Fruit fly (Drosophila melanogaster) whole organism, embryonic: ENCODE results near the gene ckd.

Experiments used
- CG14014 ChIP-seq: fragments of 200-800 bp; sonication (Bioruptor generic); IDR thresholded peaks from 2 replicates; pipeline ENCODE4 v1.3.6; 2022; ENCODE audit warnings: missing biosample characterization, missing genetic modification characterization
- CG16779 ChIP-seq: fragments of 200-800 bp; sonication (Bioruptor generic); IDR thresholded peaks from 2 replicates; pipeline ENCODE4 v1.3.6; 2022; ENCODE audit warnings: missing biosample characterization, missing genetic modification characterization
- CG16813 ChIP-seq: fragments of 200-800 bp; sonication (Bioruptor generic); IDR thresholded peaks from 3 replicates; pipeline ENCODE4 v1.3.6; 2022; ENCODE audit warnings: missing biosample characterization, missing genetic modification characterization; ENCODE audit not compliant: partially characterized antibody
- CG4730 ChIP-seq: fragments of 200-800 bp; sonication (Bioruptor generic); IDR thresholded peaks from 2 replicates; pipeline ENCODE4 v1.3.6; 2022; ENCODE audit warnings: missing biosample characterization, missing genetic modification characterization
- CG7839 ChIP-seq: fragments of 200-800 bp; sonication (Bioruptor generic); optimal IDR thresholded peaks from 3 replicates; lab custom pipeline; 2018; ENCODE audit warnings: missing biosample characterization, mild to moderate bottlenecking, missing genetic modification characterization, moderate library complexity
- CG7963 ChIP-seq: fragments of 200-800 bp; sonication (Bioruptor generic); IDR thresholded peaks from 3 replicates; pipeline ENCODE4 v1.3.6; 2022; ENCODE audit warnings: missing biosample characterization, missing genetic modification characterization; ENCODE audit not compliant: partially characterized antibody
- GATAe ChIP-seq: fragments of 200-800 bp; sonication (Bioruptor generic); conservative IDR thresholded peaks from 2 replicates; pipeline ENCODE4 v1.3.6; 2022; ENCODE audit warnings: missing biosample characterization, missing genetic modification characterization
- HLH54F ChIP-seq: fragments of 200-800 bp; sonication (Bioruptor generic); optimal IDR thresholded peaks from 3 replicates; lab custom pipeline; 2016; ENCODE audit warnings: missing biosample characterization, missing genetic modification characterization
- Hr3 ChIP-seq: fragments of 200-800 bp; sonication (Bioruptor generic); optimal IDR thresholded peaks from 3 replicates; lab custom pipeline; 2016; ENCODE audit warnings: missing biosample characterization, missing genetic modification characterization
- Jarid2 ChIP-seq: fragments of 200-800 bp; sonication (Bioruptor generic); optimal IDR thresholded peaks from 3 replicates; lab custom pipeline; 2017; ENCODE audit warnings: mild to moderate bottlenecking, missing biosample characterization, missing genetic modification reagents, missing genetic modification characterization
- Nf-YA ChIP-seq: fragments of 200-800 bp; sonication (Bioruptor generic); IDR thresholded peaks from 2 replicates; pipeline ENCODE4 v1.3.6; 2022; ENCODE audit warnings: missing biosample characterization, missing genetic modification characterization
- Nf-YB ChIP-seq: fragments of 200-800 bp; sonication (Bioruptor generic); optimal IDR thresholded peaks from 3 replicates; lab custom pipeline; 2019; ENCODE audit warnings: missing biosample characterization, mild to moderate bottlenecking, missing genetic modification characterization, moderate library complexity
- PHDP ChIP-seq: fragments of 200-800 bp; sonication (Bioruptor generic); optimal IDR thresholded peaks from 3 replicates; lab custom pipeline; 2018; ENCODE audit warnings: missing biosample characterization, mild to moderate bottlenecking, missing genetic modification characterization, moderate library complexity
- Scr ChIP-seq: fragments of 200-800 bp; sonication (Bioruptor generic); IDR thresholded peaks from 2 replicates; pipeline ENCODE4 v1.3.6; 2022; ENCODE audit warnings: missing biosample characterization, missing genetic modification characterization; ENCODE audit not compliant: partially characterized antibody
- Sox102F ChIP-seq: fragments of 200-800 bp; sonication (Bioruptor generic); optimal IDR thresholded peaks from 2 replicates; lab custom pipeline; 2018; ENCODE audit warnings: missing biosample characterization, mild to moderate bottlenecking, missing genetic modification characterization, moderate library complexity
- chinmo ChIP-seq: fragments of 200-800 bp; sonication (Bioruptor generic); IDR thresholded peaks from 4 replicates; pipeline ENCODE4 v1.3.6; 2022; ENCODE audit warnings: missing biosample characterization, missing genetic modification characterization; ENCODE audit not compliant: partially characterized antibody
- corto ChIP-seq: fragments of 200-800 bp; sonication (Bioruptor generic); optimal IDR thresholded peaks from 2 replicates; lab custom pipeline; 2016; ENCODE audit warnings: missing biosample characterization, mild to moderate bottlenecking, missing genetic modification characterization, moderate library complexity
- crol ChIP-seq: fragments of 200-800 bp; sonication (Bioruptor generic); IDR thresholded peaks from 2 replicates; pipeline ENCODE4 v1.3.6; 2022; ENCODE audit warnings: missing biosample characterization, missing genetic modification characterization
- dpn ChIP-seq, 2 experiments: fragments of 200-800 bp; sonication (Bioruptor generic); optimal IDR thresholded peaks; 3 replicates each; lab custom pipeline; 2016; ENCODE audit warnings: missing biosample characterization in 2 of 2, missing genetic modification characterization in 2 of 2
- en ChIP-seq: fragments of 200-800 bp; sonication (Bioruptor generic); optimal IDR thresholded peaks from 2 replicates; lab custom pipeline; 2016; ENCODE audit warnings: missing biosample characterization, missing genetic modification characterization
- fru ChIP-seq: fragments of >200 bp; optimal IDR thresholded peaks from 2 replicates; lab custom pipeline; 2017
- grau ChIP-seq: fragments of 200-800 bp; optimal IDR thresholded peaks from 3 replicates; lab custom pipeline; 2019; ENCODE audit warnings: missing biosample characterization, mild to moderate bottlenecking, missing genetic modification characterization, moderate library complexity
- jumu ChIP-seq: fragments of 200-800 bp; sonication (Bioruptor generic); optimal IDR thresholded peaks from 3 replicates; lab custom pipeline; 2016; ENCODE audit warnings: missing biosample characterization, missing genetic modification characterization
- kah ChIP-seq: fragments of 200-800 bp; sonication (Bioruptor generic); optimal IDR thresholded peaks from 2 replicates; lab custom pipeline; 2018; ENCODE audit warnings: missing biosample characterization, mild to moderate bottlenecking, missing genetic modification characterization
- lbe ChIP-seq: fragments of 200-800 bp; sonication (Bioruptor generic); optimal IDR thresholded peaks from 2 replicates; lab custom pipeline; 2016; ENCODE audit warnings: missing biosample characterization, mild to moderate bottlenecking, missing genetic modification characterization
- lov ChIP-seq, 2 experiments: fragments of 200-800 bp in 1 of 2; fragments of >200 bp in 1 of 2; sonication (Bioruptor generic) in 1 of 2; IDR thresholded peaks in 1 of 2; optimal IDR thresholded peaks in 1 of 2; 2 replicates in 1 of 2; 3 replicates in 1 of 2; pipeline versions ENCODE4 v1.3.6 to Lab custom; 2017 to 2022; ENCODE audit warnings: missing biosample characterization in 1 of 2, missing genetic modification characterization in 1 of 2
- mirr ChIP-seq: fragments of 200-800 bp; sonication (Bioruptor generic); optimal IDR thresholded peaks from 3 replicates; lab custom pipeline; 2018; ENCODE audit warnings: missing biosample characterization, mild to moderate bottlenecking, missing genetic modification characterization
- nom ChIP-seq: fragments of 200-800 bp; sonication (Bioruptor generic); optimal IDR thresholded peaks from 2 replicates; lab custom pipeline; 2017; ENCODE audit warnings: missing biosample characterization, missing genetic modification characterization, mild to moderate bottlenecking, moderate library complexity, missing genetic modification reagents
- pan ChIP-seq, 4 experiments: fragments of >200 bp in 3 of 4; fragments of 200-800 bp in 1 of 4; sonication (Bioruptor generic) in 1 of 4; optimal IDR thresholded peaks in 3 of 4; IDR thresholded peaks in 1 of 4; 2 replicates each; pipeline versions ENCODE4 v1.3.6 to Lab custom; 2017 to 2022; ENCODE audit warnings: missing biosample characterization in 2 of 4, missing genetic modification characterization in 2 of 4, mixed read lengths in 1 of 4
- psq ChIP-seq: fragments of 200-800 bp; sonication (Bioruptor generic); optimal IDR thresholded peaks from 2 replicates; lab custom pipeline; 2017; ENCODE audit warnings: missing biosample characterization, missing genetic modification characterization
- sens ChIP-seq: fragments of 200-800 bp; sonication (Bioruptor generic); peaks from one replicate; lab custom pipeline; 2016; ENCODE audit warnings: missing biosample characterization, missing genetic modification characterization
- sqz ChIP-seq: fragments of 200-800 bp; sonication (Bioruptor generic); optimal IDR thresholded peaks from 3 replicates; lab custom pipeline; 2018; ENCODE audit warnings: missing biosample characterization, mild to moderate bottlenecking, missing genetic modification characterization
- tna ChIP-seq: fragments of 200-800 bp; sonication (Bioruptor generic); IDR thresholded peaks from 2 replicates; pipeline ENCODE4 v1.3.6; 2022; ENCODE audit warnings: missing biosample characterization, missing genetic modification characterization; ENCODE audit not compliant: partially characterized antibody
- vnd ChIP-seq: fragments of 200-800 bp; sonication (Bioruptor generic); IDR thresholded peaks from 3 replicates; pipeline ENCODE4 v1.3.6; 2022; ENCODE audit warnings: missing biosample characterization, missing genetic modification characterization; ENCODE audit not compliant: partially characterized antibody
- yki ChIP-seq: fragments of >200 bp; optimal IDR thresholded peaks from 3 replicates; lab custom pipeline; 2018

Gene ckd

DNA sequence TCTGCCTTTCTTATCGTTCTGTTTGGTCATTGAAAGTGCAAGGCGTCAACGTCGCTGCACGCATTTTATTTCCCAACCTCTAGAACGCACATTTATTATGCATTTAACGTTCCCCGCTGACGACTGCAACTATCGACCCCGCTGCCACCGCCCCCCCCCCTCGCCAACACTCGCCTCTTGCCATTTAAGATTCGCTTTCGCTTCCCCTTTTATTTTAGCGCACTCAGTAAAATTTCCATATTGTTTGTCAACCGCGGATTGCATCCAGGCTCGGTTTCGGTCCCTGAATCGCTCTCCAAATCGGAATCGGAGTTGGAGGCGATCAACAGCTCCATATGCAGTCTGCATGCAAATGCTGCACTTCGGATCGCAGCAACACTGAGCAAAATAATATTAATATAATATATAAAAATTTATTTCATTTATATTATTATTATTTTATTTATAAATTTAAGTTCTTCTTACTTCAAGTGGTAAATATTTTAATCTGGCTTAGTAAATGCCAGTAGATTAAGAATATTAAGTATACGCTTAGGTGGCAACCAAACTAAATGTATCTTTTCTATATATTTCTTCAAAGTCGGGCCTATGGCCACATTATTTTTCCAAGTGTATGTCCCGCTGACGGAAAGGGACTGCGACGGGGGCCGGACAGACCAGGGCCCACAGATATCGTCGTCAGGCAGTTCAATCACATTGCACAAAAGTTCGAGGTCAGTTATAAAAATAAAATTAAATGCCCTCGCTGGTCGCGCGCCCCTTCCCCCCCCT, 16.9 kb upstream of the ckd start (continued):
- TF ChIP-seq CG14014 (GFP tag; lab: Robert Waterston, UW) (no peak), Jarid2 (GFP tag; lab: Kevin White, UChicago) (no peak), Nf-YB (GFP tag; lab: Kevin White, UChicago) (peak; percentile 24), grau (tag; lab: Kevin White, UChicago) (peak; percentile 42), Scr (GFP tag; lab: Robert Waterston, UW) (no peak), PHDP (tag; lab: Kevin White, UChicago) (peak; percentile 27), CG7839 (tag; lab: Kevin White, UChicago) (peak; percentile 32), chinmo (GFP tag; lab: Robert Waterston, UW) (0 out of 4 replicates have a peak, but pooled peaks have one; percentile 28), Hr3 (peak; percentile 25)
- TF ChIP-seq, all 482 proteins: peak for 68

DNA sequence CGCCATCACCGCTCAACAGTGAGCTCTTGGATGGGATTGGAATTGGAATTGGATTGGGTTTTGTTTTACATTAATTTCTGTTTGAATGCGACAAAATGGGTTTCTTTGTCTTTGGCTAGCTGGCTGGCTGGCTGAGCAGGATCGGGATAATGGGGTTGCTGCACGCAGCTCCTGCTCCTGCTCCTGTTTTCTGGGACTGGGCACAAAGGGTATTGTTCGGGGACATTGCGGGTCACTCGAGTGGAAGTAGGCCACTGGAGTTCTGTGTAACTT, 16.4 kb upstream of the ckd start:
- TF ChIP-seq vnd (GFP tag; lab: Robert Waterston, UW) (0 out of 3 replicates have a peak, but pooled peaks have one; percentile 16), CG7963 (GFP tag; lab: Robert Waterston, UW) (0 out of 3 replicates have a peak, but pooled peaks have one; percentile 18), crol (GFP tag; lab: Robert Waterston, UW) (peak; percentile 66; the same call in 1 of the 2 replicates), HLH54F (GFP tag; lab: Kevin White, UChicago) (no peak), pan (optimal IDR thresholded peaks at IDR 0.05; lab: Kevin White, UChicago) (no peak), pan (GFP tag; optimal IDR thresholded peaks at IDR 0.05 in 1 of 2, IDR thresholded peaks at IDR 0.05 in 1 of 2) (no peak), CG16779 (GFP tag; lab: Robert Waterston, UW) (no peak), tna (GFP tag; lab: Robert Waterston, UW) (no peak)

DNA sequence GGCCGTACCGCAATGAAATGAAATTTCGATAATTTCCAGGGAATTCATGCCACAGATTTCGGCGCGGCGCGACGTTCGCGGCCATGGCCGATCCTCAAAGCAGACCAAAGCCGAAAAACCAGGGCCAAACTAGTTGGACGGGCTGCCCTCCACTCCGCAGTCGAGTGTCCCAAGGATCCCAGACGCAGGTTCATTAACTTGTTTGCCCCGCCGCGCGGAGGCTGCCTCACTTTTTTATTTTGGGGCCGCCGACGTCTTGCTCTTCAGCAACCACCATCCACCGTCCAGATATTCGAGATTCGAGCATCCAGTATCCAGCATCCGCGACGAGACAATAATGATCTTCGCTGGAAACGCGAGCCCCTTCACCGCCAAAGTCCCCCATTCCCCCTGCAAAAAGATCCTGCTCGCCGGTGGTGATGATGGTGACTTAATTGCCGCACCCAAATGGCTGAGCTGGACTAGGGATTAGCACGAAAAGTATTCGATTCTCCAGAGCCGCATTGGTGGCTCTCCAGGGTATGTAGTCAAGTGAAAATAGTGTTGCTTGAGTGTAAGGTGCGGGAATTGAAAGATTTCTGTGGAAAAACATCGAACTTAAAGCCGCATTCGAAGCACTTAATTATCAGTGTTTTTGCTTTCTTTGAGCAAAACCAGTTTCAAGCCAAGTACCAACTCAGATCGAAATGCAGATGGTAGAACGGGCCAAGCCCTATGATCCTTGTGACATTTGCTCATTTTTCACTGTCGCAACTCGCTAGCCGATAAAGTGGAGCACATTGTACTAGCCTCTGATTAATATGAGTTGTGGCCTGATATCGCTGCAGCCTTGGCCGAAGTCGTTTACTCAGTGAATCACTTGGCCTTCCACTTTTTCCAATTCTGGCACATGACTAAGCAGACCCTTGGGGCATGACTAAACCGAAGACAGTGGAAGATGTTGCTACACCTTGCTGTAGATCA, 15.3 kb upstream of the ckd start:
- TF ChIP-seq mirr (GFP tag; lab: Kevin White, UChicago): no peak
- TF ChIP-seq psq (GFP tag; lab: Kevin White, UChicago): no peak
- TF ChIP-seq dpn (GFP tag; optimal IDR thresholded peaks at IDR 0.05; lab: Kevin White, UChicago): no peak
- 0 out of 3 replicates have a peak, but pooled peaks have one; percentile 27 for TF ChIP-seq CG16813 (GFP tag; lab: Robert Waterston, UW)
- TF ChIP-seq sqz: no peak
- TF ChIP-seq kah (GFP tag; lab: Kevin White, UChicago): no peak
- no peak for TF ChIP-seq yki
- TF ChIP-seq corto: peak; percentile 18
- TF ChIP-seq sens: peak; percentile 6
- TF ChIP-seq Nf-YA (GFP tag; lab: Robert Waterston, UW): no peak
- TF ChIP-seq Sox102F (GFP tag; lab: Kevin White, UChicago): no peak
- peak; percentile 5 for TF ChIP-seq nom (GFP tag; lab: Kevin White, UChicago)
- no peak for TF ChIP-seq en (GFP tag; lab: Kevin White, UChicago)
- no peak for TF ChIP-seq lbe (GFP tag; lab: Kevin White, UChicago)
- no peak for TF ChIP-seq fru (lab: Kevin White, UChicago)
- TF ChIP-seq GATAe (GFP tag; lab: Robert Waterston, UW): no peak
- no peak for TF ChIP-seq jumu (GFP tag; lab: Kevin White, UChicago)
- TF ChIP-seq CG4730 (GFP tag; lab: Robert Waterston, UW): no peak
- TF ChIP-seq lov (optimal IDR thresholded peaks at IDR 0.05; lab: Kevin White, UChicago): no peak
- no peak for TF ChIP-seq lov (GFP tag; IDR thresholded peaks at IDR 0.05; lab: Robert Waterston, UW)
